Worm (Caenorhabditis elegans): ENCODE results near the gene F44D12.10.

The F44D12.10 gene

ce11 chrIV:9989416-9989815 is 47.5 kb downstream of the F44D12.10 start:
- TF ChIP-seq odd-2 (tag; optimal IDR thresholded peaks at IDR 0.05) (no peak), gmeb-2 (tag; optimal IDR thresholded peaks at IDR 0.05) (no peak), C38D4.7 (GFP tag; optimal IDR thresholded peaks at IDR 0.05) (no peak), lin-11 (tag; optimal IDR thresholded peaks at IDR 0.05) (no peak), Y22D7AL.16 (tag; optimal IDR thresholded peaks at IDR 0.05) (no peak), pros-1 (tag; optimal IDR thresholded peaks at IDR 0.05) (no peak), hlh-30 (tag; optimal IDR thresholded peaks at IDR 0.05; ENCODE audit: insufficient read depth) (no peak), nfya-1 (tag; optimal IDR thresholded peaks at IDR 0.05) (no peak), zip-5 (tag; optimal IDR thresholded peaks at IDR 0.05) (no peak), fkh-6 (tag; optimal IDR thresholded peaks at IDR 0.05) (no peak), hlh-6 (tag; optimal IDR thresholded peaks at IDR 0.05) (no peak), che-1 (tag; optimal IDR thresholded peaks at IDR 0.05) (no peak), ama-1 (optimal IDR thresholded peaks at IDR 0.05) (no peak), pha-2 (tag; optimal IDR thresholded peaks at IDR 0.05) (no peak), pag-3 (tag; optimal IDR thresholded peaks at IDR 0.05; ENCODE audit: borderline replicate concordance) (no peak), rnt-1 (tag; optimal IDR thresholded peaks at IDR 0.05) (no peak)
